Fruit fly (Drosophila melanogaster) whole organism, embryonic: ENCODE results near the gene P5cr-2.

Experiments
- ATbp ChIP-seq: fragments of 200-800 bp; sonication (Bioruptor generic); optimal IDR thresholded peaks from 2 replicates; lab custom pipeline; 2017; ENCODE audit warnings: missing biosample characterization, mild to moderate bottlenecking, missing genetic modification characterization, missing genetic modification reagents
- Awh ChIP-seq: fragments of 200-800 bp; sonication (Bioruptor generic); IDR thresholded peaks from 2 replicates; pipeline ENCODE4, ENCODE4 v1.3.6; 2022; ENCODE audit warnings: missing biosample characterization, missing genetic modification characterization
- BEAF-32 ChIP-seq: fragments of 200-800 bp; sonication (Bioruptor generic); optimal IDR thresholded peaks from 3 replicates; lab custom pipeline; 2017; ENCODE audit warnings: missing biosample characterization, missing genetic modification characterization, mild to moderate bottlenecking, moderate library complexity, missing genetic modification reagents
- Bgb ChIP-seq: fragments of 200-800 bp; sonication (Bioruptor generic); IDR thresholded peaks from 2 replicates; pipeline ENCODE4 v1.3.6; 2022; ENCODE audit warnings: missing biosample characterization, missing genetic modification characterization; ENCODE audit not compliant: partially characterized antibody
- Blimp-1 ChIP-seq: fragments of 200-800 bp; sonication (Bioruptor generic); optimal IDR thresholded peaks from 3 replicates; lab custom pipeline; 2018; ENCODE audit warnings: missing biosample characterization, missing genetic modification characterization, mild to moderate bottlenecking, moderate library complexity, missing genetic modification reagents
- Bteb2 ChIP-seq: fragments of 200-800 bp; sonication (Bioruptor generic); optimal IDR thresholded peaks from 2 replicates; lab custom pipeline; 2016; ENCODE audit warnings: missing biosample characterization, missing genetic modification characterization
- CG10147 ChIP-seq: fragments of 200-800 bp; sonication (Bioruptor generic); optimal IDR thresholded peaks from 2 replicates; lab custom pipeline; 2019; ENCODE audit warnings: missing biosample characterization, mild to moderate bottlenecking, missing genetic modification characterization, moderate library complexity
- CG10979 ChIP-seq: fragments of 200-800 bp; sonication (Bioruptor generic); optimal IDR thresholded peaks from 2 replicates; lab custom pipeline; 2018; ENCODE audit warnings: missing biosample characterization, mild to moderate bottlenecking, missing genetic modification characterization, moderate library complexity
- CG12104 ChIP-seq: fragments of 200-800 bp; sonication (Bioruptor generic); optimal IDR thresholded peaks from 3 replicates; lab custom pipeline; 2016; ENCODE audit warnings: missing biosample characterization, missing genetic modification characterization
- CG14441 ChIP-seq: fragments of 200-800 bp; sonication (Bioruptor generic); IDR thresholded peaks from 2 replicates; pipeline ENCODE4 v1.3.6; 2022; ENCODE audit warnings: missing biosample characterization, missing genetic modification characterization
- CG14710 ChIP-seq: fragments of 200-800 bp; sonication (Bioruptor generic); optimal IDR thresholded peaks from 3 replicates; lab custom pipeline; 2019; ENCODE audit warnings: missing biosample characterization, mild to moderate bottlenecking, missing genetic modification characterization, moderate library complexity
- CG15073 ChIP-seq: fragments of 200-800 bp; sonication (Bioruptor generic); optimal IDR thresholded peaks from 2 replicates; lab custom pipeline; 2016; ENCODE audit warnings: missing biosample characterization, missing genetic modification characterization
- CG15479 ChIP-seq: fragments of 200-800 bp; sonication (Bioruptor generic); optimal IDR thresholded peaks from 3 replicates; lab custom pipeline; 2019; ENCODE audit warnings: missing biosample characterization, mild to moderate bottlenecking, missing genetic modification characterization, moderate library complexity
- CG15696 ChIP-seq: fragments of 200-800 bp; sonication (Bioruptor generic); optimal IDR thresholded peaks from 2 replicates; lab custom pipeline; 2019; ENCODE audit warnings: missing biosample characterization, mild to moderate bottlenecking, missing genetic modification characterization, moderate library complexity
- CG17829 ChIP-seq: fragments of 200-800 bp; optimal IDR thresholded peaks from 2 replicates; lab custom pipeline; 2019; ENCODE audit warnings: missing biosample characterization, mild to moderate bottlenecking, missing genetic modification characterization, moderate library complexity
- CG2678 ChIP-seq: fragments of 200-800 bp; sonication (Bioruptor generic); optimal IDR thresholded peaks from 3 replicates; lab custom pipeline; 2019; ENCODE audit warnings: missing biosample characterization, mild to moderate bottlenecking, missing genetic modification characterization, moderate library complexity
- CG31365 ChIP-seq: fragments of 200-800 bp; sonication (Bioruptor generic); optimal IDR thresholded peaks from 2 replicates; lab custom pipeline; 2018; ENCODE audit warnings: missing biosample characterization, mild to moderate bottlenecking, missing genetic modification characterization
- CG4854 ChIP-seq: fragments of 200-800 bp; sonication (Bioruptor generic); optimal IDR thresholded peaks from 2 replicates; lab custom pipeline; 2016; ENCODE audit warnings: missing biosample characterization, missing genetic modification characterization, inconsistent platforms
- CG7357 ChIP-seq: fragments of 200-800 bp; sonication (Bioruptor generic); IDR thresholded peaks from 3 replicates; pipeline ENCODE4 v1.3.6; 2022; ENCODE audit warnings: missing biosample characterization, missing genetic modification characterization
- CG8089 ChIP-seq: fragments of 200-800 bp; sonication (Bioruptor generic); optimal IDR thresholded peaks from 3 replicates; lab custom pipeline; 2016; ENCODE audit warnings: missing biosample characterization, missing genetic modification characterization
- CG8281 ChIP-seq: fragments of 200-800 bp; sonication (Bioruptor generic); optimal IDR thresholded peaks from 2 replicates; lab custom pipeline; 2018; ENCODE audit warnings: missing biosample characterization, mild to moderate bottlenecking, missing genetic modification characterization, moderate library complexity
- CG8478 ChIP-seq: fragments of >200 bp; optimal IDR thresholded peaks from 2 replicates; lab custom pipeline; 2018
- CG9797 ChIP-seq: fragments of 200-800 bp; sonication (Bioruptor generic); optimal IDR thresholded peaks from 3 replicates; lab custom pipeline; 2018; ENCODE audit warnings: missing biosample characterization, mild to moderate bottlenecking, missing genetic modification characterization
- Dp ChIP-seq: fragments of 200-800 bp; sonication (Bioruptor generic); optimal IDR thresholded peaks from 2 replicates; lab custom pipeline; 2018; ENCODE audit warnings: missing biosample characterization, mild to moderate bottlenecking, missing genetic modification characterization, moderate library complexity
- Fer2 ChIP-seq: fragments of 200-800 bp; sonication (Bioruptor generic); optimal IDR thresholded peaks from 2 replicates; lab custom pipeline; 2018; ENCODE audit warnings: missing biosample characterization, mild to moderate bottlenecking, missing genetic modification characterization, moderate library complexity
- H15 ChIP-seq: fragments of 200-800 bp; sonication (Bioruptor generic); IDR thresholded peaks from 3 replicates; pipeline ENCODE4 v1.3.6; 2022; ENCODE audit warnings: missing biosample characterization, missing genetic modification characterization
- HLH4C ChIP-seq: fragments of 200-800 bp; sonication (Bioruptor generic); IDR thresholded peaks from 3 replicates; pipeline ENCODE4 v1.3.6; 2022; ENCODE audit warnings: missing biosample characterization, missing genetic modification characterization; ENCODE audit not compliant: partially characterized antibody
- NFAT ChIP-seq: fragments of 200-800 bp; sonication (Bioruptor generic); IDR thresholded peaks from 2 replicates; pipeline ENCODE4 v1.3.6; 2022; ENCODE audit warnings: missing biosample characterization, missing genetic modification characterization
- Scr ChIP-seq: fragments of 200-800 bp; sonication (Bioruptor generic); IDR thresholded peaks from 2 replicates; pipeline ENCODE4 v1.3.6; 2022; ENCODE audit warnings: missing biosample characterization, missing genetic modification characterization; ENCODE audit not compliant: partially characterized antibody
- Tbp ChIP-seq: fragments of >200 bp; optimal IDR thresholded peaks from 2 replicates; lab custom pipeline; 2018; ENCODE audit warnings: missing biosample characterization, missing genetic modification characterization
- Vsx1 ChIP-seq: fragments of 200-800 bp; sonication (Bioruptor generic); optimal IDR thresholded peaks from 2 replicates; lab custom pipeline; 2017; ENCODE audit warnings: missing biosample characterization, mild to moderate bottlenecking, missing genetic modification characterization, missing genetic modification reagents
- YL-1 ChIP-seq: fragments of 200-800 bp; sonication (Bioruptor generic); optimal IDR thresholded peaks from 3 replicates; lab custom pipeline; 2017; ENCODE audit warnings: missing biosample characterization, mild to moderate bottlenecking, missing genetic modification characterization
- az2 ChIP-seq: fragments of 200-800 bp; sonication (Bioruptor generic); optimal IDR thresholded peaks from 3 replicates; lab custom pipeline; 2016; ENCODE audit warnings: missing biosample characterization, missing genetic modification characterization
- bbx ChIP-seq: fragments of 200-800 bp; sonication (Bioruptor generic); IDR thresholded peaks from 2 replicates; pipeline ENCODE4 v1.3.6; 2022; ENCODE audit warnings: missing biosample characterization, missing genetic modification characterization; ENCODE audit not compliant: partially characterized antibody
- bsh ChIP-seq, 2 experiments: fragments of 200-800 bp; sonication (Bioruptor generic); optimal IDR thresholded peaks; 2 replicates each; lab custom pipeline; 2017 to 2018; ENCODE audit warnings: mild to moderate bottlenecking in 2 of 2, missing biosample characterization in 2 of 2, missing genetic modification characterization in 2 of 2, moderate library complexity in 1 of 2
- danr ChIP-seq: fragments of 200-800 bp; sonication (Bioruptor generic); IDR thresholded peaks from 2 replicates; pipeline ENCODE4 v1.3.6; 2022; ENCODE audit warnings: missing biosample characterization, missing genetic modification characterization
- dmrt99B ChIP-seq: fragments of 200-800 bp; sonication (Bioruptor generic); optimal IDR thresholded peaks from 2 replicates; lab custom pipeline; 2018; ENCODE audit warnings: missing biosample characterization, mild to moderate bottlenecking, missing genetic modification characterization, moderate library complexity
- en ChIP-seq: fragments of 200-800 bp; sonication (Bioruptor generic); optimal IDR thresholded peaks from 2 replicates; lab custom pipeline; 2016; ENCODE audit warnings: missing biosample characterization, missing genetic modification characterization
- eyg ChIP-seq: fragments of 200-800 bp; sonication (Bioruptor generic); optimal IDR thresholded peaks from 3 replicates; lab custom pipeline; 2016; ENCODE audit warnings: missing biosample characterization, missing genetic modification characterization
- jing ChIP-seq: fragments of 200-800 bp; sonication (Bioruptor generic); optimal IDR thresholded peaks from 2 replicates; lab custom pipeline; 2018; ENCODE audit warnings: missing biosample characterization, mild to moderate bottlenecking, missing genetic modification characterization
- lmd ChIP-seq: fragments of 200-800 bp; sonication (Bioruptor generic); IDR thresholded peaks from 2 replicates; pipeline ENCODE4 v1.3.6; 2022; ENCODE audit warnings: missing biosample characterization, missing genetic modification characterization
- lov ChIP-seq, 2 experiments: fragments of 200-800 bp in 1 of 2; fragments of >200 bp in 1 of 2; sonication (Bioruptor generic) in 1 of 2; IDR thresholded peaks in 1 of 2; optimal IDR thresholded peaks in 1 of 2; 2 replicates in 1 of 2; 3 replicates in 1 of 2; pipeline versions ENCODE4 v1.3.6 to Lab custom; 2017 to 2022; ENCODE audit warnings: missing biosample characterization in 1 of 2, missing genetic modification characterization in 1 of 2
- maf-S ChIP-seq: fragments of 200-800 bp; sonication (Bioruptor generic); optimal IDR thresholded peaks from 2 replicates; lab custom pipeline; 2016; ENCODE audit warnings: missing biosample characterization, missing genetic modification characterization
- nau ChIP-seq: fragments of 200-800 bp; sonication (Bioruptor generic); optimal IDR thresholded peaks from 3 replicates; lab custom pipeline; 2017; ENCODE audit warnings: missing biosample characterization, mild to moderate bottlenecking, missing genetic modification characterization, missing genetic modification reagents
- nmo ChIP-seq: fragments of 200-800 bp; sonication (Bioruptor generic); optimal IDR thresholded peaks from 2 replicates; lab custom pipeline; 2018; ENCODE audit warnings: missing biosample characterization, mild to moderate bottlenecking, missing genetic modification characterization, moderate library complexity
- pnt ChIP-seq: fragments of 200-800 bp; sonication (Bioruptor generic); optimal IDR thresholded peaks from 3 replicates; lab custom pipeline; 2016; ENCODE audit warnings: missing biosample characterization, missing genetic modification characterization
- prd ChIP-seq, 3 experiments: fragments of >200 bp in 2 of 3; fragments of 200-800 bp in 1 of 3; sonication (Bioruptor generic) in 1 of 3; optimal IDR thresholded peaks in 2 of 3; IDR thresholded peaks in 1 of 3; 2 replicates in 2 of 3; 3 replicates in 1 of 3; pipeline versions ENCODE4 v1.3.6 to Lab custom; 2017 to 2022; ENCODE audit warnings: missing biosample characterization in 1 of 3, missing genetic modification characterization in 1 of 3
- seq ChIP-seq: fragments of 200-800 bp; sonication (Bioruptor generic); IDR thresholded peaks from 2 replicates; pipeline ENCODE4 v1.3.6; 2022; ENCODE audit warnings: missing biosample characterization, missing genetic modification characterization
- shn ChIP-seq: fragments of 200-800 bp; sonication (Bioruptor generic); optimal IDR thresholded peaks from 3 replicates; lab custom pipeline; 2016; ENCODE audit warnings: missing biosample characterization, missing genetic modification characterization

Gene P5cr-2

DNA sequence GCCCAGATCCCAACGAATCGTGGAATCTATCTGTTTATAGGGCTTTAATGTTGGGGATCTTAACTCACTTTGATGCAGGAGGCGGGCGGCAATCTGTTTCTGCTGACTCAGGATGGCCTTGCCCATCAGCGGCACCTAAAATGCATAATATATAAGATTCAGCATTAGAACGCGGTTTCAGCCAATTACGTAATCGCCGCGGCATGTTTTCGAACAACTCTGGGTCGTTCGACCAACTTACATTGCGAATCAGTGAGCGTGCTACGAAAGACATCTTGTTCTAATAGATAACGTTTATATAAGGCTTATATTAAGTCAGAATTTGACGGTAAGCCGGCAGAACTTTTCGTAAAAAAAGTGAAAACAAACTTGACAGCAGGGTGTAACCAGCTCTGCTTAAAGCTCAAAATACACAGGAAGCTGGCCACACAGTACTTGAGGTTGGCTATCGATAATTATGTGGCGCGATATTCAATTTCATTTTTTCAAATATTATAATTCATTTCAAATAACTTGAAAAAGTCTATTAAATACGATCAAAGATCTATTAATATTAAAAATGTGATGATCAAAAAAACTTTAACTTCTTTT, 11.6 kb downstream of the P5cr-2 start, which contains the start of gene Prx3 (continued):
- TF ChIP-seq ATbp (GFP tag; lab: Kevin White, UChicago), result no peak
- peak; percentile 25; the same call in 1 of the 3 replicates for TF ChIP-seq HLH4C (GFP tag; lab: Robert Waterston, UW)
- no peak for TF ChIP-seq Vsx1 (GFP tag; lab: Kevin White, UChicago)
- peak; percentile 3 for TF ChIP-seq CG14710 (tag; lab: Kevin White, UChicago)
- TF ChIP-seq BEAF-32 (GFP tag; lab: Kevin White, UChicago), result peak; percentile 26
- no peak for TF ChIP-seq CG7357
- no peak for TF ChIP-seq shn (GFP tag; lab: Kevin White, UChicago)
- peak; percentile 96 for TF ChIP-seq Blimp-1
- peak; percentile 92 for TF ChIP-seq Dp (GFP tag; lab: Kevin White, UChicago)
- no peak for TF ChIP-seq maf-S (GFP tag; lab: Kevin White, UChicago)
- TF ChIP-seq NFAT (GFP tag; lab: Robert Waterston, UW), result no peak
- TF ChIP-seq pnt (GFP tag; lab: Kevin White, UChicago), result no peak
- TF ChIP-seq CG15696, result no peak
- TF ChIP-seq CG17829 (tag; lab: Kevin White, UChicago), result no peak
- no peak for TF ChIP-seq prd (optimal IDR thresholded peaks at IDR 0.05; lab: Kevin White, UChicago)
- no peak for TF ChIP-seq prd (GFP tag; IDR thresholded peaks at IDR 0.05; lab: Robert Waterston, UW)
- no peak for TF ChIP-seq CG15073 (GFP tag; lab: Kevin White, UChicago)
- no peak for TF ChIP-seq CG31365 (tag; lab: Kevin White, UChicago)
- no peak for TF ChIP-seq az2 (GFP tag; lab: Kevin White, UChicago)
- TF ChIP-seq CG10147 (GFP tag; lab: Kevin White, UChicago), result no peak
- TF ChIP-seq Scr (GFP tag; lab: Robert Waterston, UW), result peak; percentile 44
- TF ChIP-seq jing (GFP tag; lab: Kevin White, UChicago), result no peak
- no peak for TF ChIP-seq nau
- no peak for TF ChIP-seq CG15479 (GFP tag; lab: Kevin White, UChicago)
- peak; percentile 69 for TF ChIP-seq YL-1 (GFP tag; lab: Kevin White, UChicago)
- no peak for TF ChIP-seq lov (optimal IDR thresholded peaks at IDR 0.05; lab: Kevin White, UChicago)
- TF ChIP-seq lov (GFP tag; IDR thresholded peaks at IDR 0.05; lab: Robert Waterston, UW), result no peak
- no peak for TF ChIP-seq Awh (GFP tag; lab: Robert Waterston, UW)
- no peak for TF ChIP-seq bsh (GFP tag; optimal IDR thresholded peaks at IDR 0.05; lab: Kevin White, UChicago)
- TF ChIP-seq eyg (GFP tag; lab: Kevin White, UChicago), result no peak
- no peak for TF ChIP-seq CG8281 (tag; lab: Kevin White, UChicago)
- TF ChIP-seq CG2678 (tag; lab: Kevin White, UChicago), result no peak
- TF ChIP-seq Fer2 (tag; lab: Kevin White, UChicago), result no peak
- no peak for TF ChIP-seq CG8478
- TF ChIP-seq CG4854 (GFP tag; lab: Kevin White, UChicago), result no peak
- no peak for TF ChIP-seq lmd (GFP tag; lab: Robert Waterston, UW)
- TF ChIP-seq seq (GFP tag; lab: Robert Waterston, UW), result no peak
- peak; percentile 50 for TF ChIP-seq Bgb (GFP tag; lab: Robert Waterston, UW)
- no peak for TF ChIP-seq CG8089 (GFP tag; lab: Kevin White, UChicago)
- TF ChIP-seq danr (GFP tag; lab: Robert Waterston, UW), result no peak
- TF ChIP-seq dmrt99B (tag; lab: Kevin White, UChicago), result no peak
- TF ChIP-seq nmo (GFP tag; lab: Kevin White, UChicago), result no peak
- no peak for TF ChIP-seq en
- peak; percentile 41; the same call in 1 of the 2 replicates for TF ChIP-seq bbx (GFP tag; lab: Robert Waterston, UW)
- TF ChIP-seq CG9797 (GFP tag; lab: Kevin White, UChicago), result peak; percentile 66
- TF ChIP-seq CG12104 (GFP tag; lab: Kevin White, UChicago), result no peak
- no peak for TF ChIP-seq CG14441 (GFP tag; lab: Robert Waterston, UW)
- no peak for TF ChIP-seq CG10979
- TF ChIP-seq Bteb2, result no peak
- no peak for TF ChIP-seq H15 (GFP tag; lab: Robert Waterston, UW)
- TF ChIP-seq Tbp (GFP tag; lab: Kevin White, UChicago), result no peak
